Fruit fly (Drosophila melanogaster): Measurements from ENCODE around the gene rost.

Gene rost

dm6 chr2L:8951184-8951934 is 38.0 kb downstream of the rost start, which contains the start of gene C1GalTA:
Gene C1GalTA (minus strand): TSS chr2L:8951216.
- TF ChIP-seq CG8478 (optimal IDR thresholded peaks at IDR 0.05) (peak; percentile 1), CTCF (optimal IDR thresholded peaks at IDR 0.05) (no peak)

- TF ChIP-seq CG8478 (optimal IDR thresholded peaks at IDR 0.05), result no peak
- no peak for TF ChIP-seq CTCF (optimal IDR thresholded peaks at IDR 0.05)
These were observed 39.2 kb downstream of the rost start for dm6 chr2L:8949919-8950722.

- TF ChIP-seq CG8478 (optimal IDR thresholded peaks at IDR 0.05) (no peak), CTCF (optimal IDR thresholded peaks at IDR 0.05) (no peak)
These were observed 40.7 kb downstream of the rost start for dm6 chr2L:8948650-8949049.

- no peak for TF ChIP-seq CG8478 (optimal IDR thresholded peaks at IDR 0.05)
These were observed 41.4 kb downstream of the rost start for dm6 chr2L:8947989-8948388.

- TF ChIP-seq CG8478 (optimal IDR thresholded peaks at IDR 0.05), result no peak
These were observed 42.5 kb downstream of the rost start, which contains the start of gene CG46397 for dm6 chr2L:8946718-8947316. Gene CG46397 (plus strand): TSS chr2L:8947266.

dm6 chr2L:8943110-8943509 is 46.2 kb downstream of the rost start, which contains the start of gene CG9515:
Gene CG9515 (minus strand): TSS chr2L:8943257.
- TF ChIP-seq CG8478 (optimal IDR thresholded peaks at IDR 0.05) (no peak), CTCF (optimal IDR thresholded peaks at IDR 0.05) (peak in 1 of 2 experiments; percentile 31)

dm6 chr2L:8941736-8942337 is 47.5 kb downstream of the rost start, which contains the start of gene Argl:
Gene Argl (minus strand): TSS chr2L:8942105.
- TF ChIP-seq CG8478 (optimal IDR thresholded peaks at IDR 0.05) (no peak), CTCF (optimal IDR thresholded peaks at IDR 0.05) (no peak)

- no peak for TF ChIP-seq CG8478 (optimal IDR thresholded peaks at IDR 0.05)
- no peak for TF ChIP-seq CTCF (optimal IDR thresholded peaks at IDR 0.05)
These were observed 48.7 kb downstream of the rost start for dm6 chr2L:8940680-8941079.

- no peak for TF ChIP-seq CTCF (optimal IDR thresholded peaks at IDR 0.05)
- TF ChIP-seq CG8478 (optimal IDR thresholded peaks at IDR 0.05), result no peak
These were observed 51.4 kb downstream of the rost start for dm6 chr2L:8937837-8938413.

- no peak for TF ChIP-seq CTCF (optimal IDR thresholded peaks at IDR 0.05)
- no peak for TF ChIP-seq CG8478 (optimal IDR thresholded peaks at IDR 0.05)
These were observed 52.3 kb downstream of the rost start, which contains the start of gene Tsp29Fb for dm6 chr2L:8937003-8937402. Gene Tsp29Fb (plus strand): TSS chr2L:8937390.
